Fruit fly (Drosophila melanogaster) whole organism, wandering third instar larva: ENCODE data around the gene ear.

Source experiments
- Abd-B ChIP-seq: fragments of >200 bp; optimal IDR thresholded peaks from 2 replicates; lab custom pipeline; 2017; ENCODE audit warnings: missing biosample characterization, missing genetic modification characterization
- CG32264 ChIP-seq: fragments of 200-800 bp; sonication (Bioruptor generic); optimal IDR thresholded peaks from 2 replicates; lab custom pipeline; 2016; ENCODE audit warnings: missing biosample characterization, missing genetic modification characterization
- Dfd ChIP-seq: fragments of >200 bp; optimal IDR thresholded peaks from 2 replicates; lab custom pipeline; 2017; ENCODE audit warnings: missing biosample characterization, missing genetic modification characterization
- Dif ChIP-seq: fragments of 200-275, 200-300 bp; sonication (Bioruptor generic); optimal IDR thresholded peaks from 2 replicates; lab custom pipeline; 2018; ENCODE audit warnings: missing biosample characterization, missing genetic modification characterization; ENCODE audit not compliant: partially characterized antibody
- Hr78 ChIP-seq: fragments of >200 bp; optimal IDR thresholded peaks from 2 replicates; lab custom pipeline; 2017; ENCODE audit warnings: missing biosample characterization, missing genetic modification characterization
- Jra ChIP-seq: sonication (Bioruptor generic); optimal IDR thresholded peaks from 2 replicates; lab custom pipeline; 2016; ENCODE audit warnings: missing biosample characterization, missing genetic modification characterization
- brk ChIP-seq: fragments of 200-800 bp; sonication (Bioruptor generic); optimal IDR thresholded peaks from 2 replicates; lab custom pipeline; 2016; ENCODE audit warnings: missing biosample characterization, mild to moderate bottlenecking, missing genetic modification characterization
- ey ChIP-seq: fragments of 200-800 bp; sonication (Bioruptor generic); optimal IDR thresholded peaks from 2 replicates; lab custom pipeline; 2016; ENCODE audit warnings: missing biosample characterization, missing genetic modification characterization
- h ChIP-seq: fragments of 200-800 bp; sonication (Bioruptor generic); optimal IDR thresholded peaks from 3 replicates; lab custom pipeline; 2016; ENCODE audit warnings: missing biosample characterization, mild to moderate bottlenecking, missing genetic modification characterization
- pan ChIP-seq: fragments of >200 bp; optimal IDR thresholded peaks from 2 replicates; lab custom pipeline; 2017
- psq ChIP-seq: fragments of 200-800 bp; sonication (Bioruptor generic); optimal IDR thresholded peaks from 3 replicates; lab custom pipeline; 2017; ENCODE audit warnings: missing biosample characterization, mild to moderate bottlenecking, missing genetic modification characterization, moderate library complexity
- sv ChIP-seq: fragments of 200-800 bp; sonication (Bioruptor generic); optimal IDR thresholded peaks from 3 replicates; lab custom pipeline; 2016; ENCODE audit warnings: missing biosample characterization, missing genetic modification characterization

DNA sequence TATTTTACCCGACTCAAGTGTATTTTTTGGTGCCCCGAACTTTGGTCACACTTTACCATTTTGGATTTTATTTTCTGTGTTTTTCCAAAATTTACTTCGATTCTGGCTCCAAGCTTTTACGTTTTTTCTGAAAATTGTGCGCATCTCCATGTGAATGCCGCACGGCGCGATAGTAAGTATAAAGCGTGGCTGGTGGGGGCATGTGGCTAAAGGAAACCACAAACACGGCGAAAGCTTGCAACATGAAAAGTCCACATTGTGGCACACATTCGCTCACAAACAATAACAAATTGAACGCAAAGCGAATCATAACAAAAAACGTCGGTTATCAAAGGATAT, at the start of gene ear:
- no peak for TF ChIP-seq pan (lab: Kevin White, UChicago)
- TF ChIP-seq psq = no peak
- no peak for TF ChIP-seq brk (GFP tag; lab: Kevin White, UChicago)
- TF ChIP-seq Hr78 (GFP tag; lab: Kevin White, UChicago) = no peak
- TF ChIP-seq Abd-B (GFP tag; lab: Kevin White, UChicago) = no peak
- TF ChIP-seq ey (GFP tag; lab: Kevin White, UChicago) = no peak
- no peak for TF ChIP-seq Dif
- no peak for TF ChIP-seq sv (GFP tag; lab: Kevin White, UChicago)
- TF ChIP-seq h (GFP tag; lab: Kevin White, UChicago) = no peak
- TF ChIP-seq Jra = no peak
- TF ChIP-seq Dfd (GFP tag; lab: Kevin White, UChicago) = no peak
- TF ChIP-seq CG32264 (GFP tag; lab: Kevin White, UChicago) = no peak
